Worm (Caenorhabditis elegans): Measurements from ENCODE around the gene clec-161.

- TF ChIP-seq dao-5 (tag; optimal IDR thresholded peaks at IDR 0.05) (no peak), him-1 (tag; optimal IDR thresholded peaks at IDR 0.05) (no peak), W03F9.2 (tag; optimal IDR thresholded peaks at IDR 0.05) (no peak)
Measured at ce11 chrIII:9616426-9616825, 7.9 kb upstream of the clec-161 start, which contains the start of gene hcp-3.
